Worm (Caenorhabditis elegans): ENCODE data around the gene skn-1.

skn-1 gene

ce11 chrIV:5657126-5657666 lies 3.0 kb downstream of the skn-1 start (continued):
- TF ChIP-seq ces-1 (GFP tag; optimal IDR thresholded peaks at IDR 0.05) (no peak), nhr-42 (GFP tag; IDR thresholded peaks at IDR 0.05) (no peak)

- no peak for TF ChIP-seq arid-1 (GFP tag; conservative IDR thresholded peaks at IDR 0.05)
- TF ChIP-seq daf-19 (GFP tag; conservative IDR thresholded peaks at IDR 0.05) = no peak
- no peak for TF ChIP-seq ZK337.2 (GFP tag; IDR thresholded peaks at IDR 0.05)
- no peak for TF ChIP-seq daf-16 (GFP tag; optimal IDR thresholded peaks at IDR 0.05)
- TF ChIP-seq daf-16 (tag; optimal IDR thresholded peaks at IDR 0.05) = peak; percentile 30
- TF ChIP-seq zfp-3 (GFP tag; conservative IDR thresholded peaks at IDR 0.05) = no peak
- peak; percentile 87 for TF ChIP-seq hlh-11 (tag; optimal IDR thresholded peaks at IDR 0.05)
- no peak for TF ChIP-seq fos-1 (tag; optimal IDR thresholded peaks at IDR 0.05)
- TF ChIP-seq dmd-9 (GFP tag; IDR thresholded peaks at IDR 0.05) = no peak
- TF ChIP-seq ceh-28 (tag; optimal IDR thresholded peaks at IDR 0.05) = no peak
- TF ChIP-seq spr-3 (GFP tag; optimal IDR thresholded peaks at IDR 0.05) = no peak
- no peak for TF ChIP-seq F37D6.2 (tag; optimal IDR thresholded peaks at IDR 0.05)
- TF ChIP-seq dve-1 (tag; optimal IDR thresholded peaks at IDR 0.05; ENCODE audit: insufficient read depth) = peak; percentile 81
- peak; percentile 73 for TF ChIP-seq nhr-48 (tag; optimal IDR thresholded peaks at IDR 0.05)
- TF ChIP-seq spr-1 (tag; optimal IDR thresholded peaks at IDR 0.05) = peak; percentile 38
- no peak for TF ChIP-seq nhr-42 (GFP tag; IDR thresholded peaks at IDR 0.05)
- TF ChIP-seq mxl-2 (GFP tag; conservative IDR thresholded peaks at IDR 0.05) = 0 out of 2 replicates have a peak, but pooled peaks have one; percentile 20
- no peak for TF ChIP-seq sdz-12 (GFP tag; optimal IDR thresholded peaks at IDR 0.05)
- TF ChIP-seq lin-39 (tag; optimal IDR thresholded peaks at IDR 0.05) = no peak
- no peak for TF ChIP-seq daf-12 (tag; optimal IDR thresholded peaks at IDR 0.05)
- no peak for TF ChIP-seq unc-130 (GFP tag; optimal IDR thresholded peaks at IDR 0.05)
- no peak for TF ChIP-seq nhr-41 (GFP tag; IDR thresholded peaks at IDR 0.05)
- peak; percentile 83 for TF ChIP-seq dpl-1 (GFP tag; optimal IDR thresholded peaks at IDR 0.05)
- no peak for TF ChIP-seq nhr-237 (tag; optimal IDR thresholded peaks at IDR 0.05)
- TF ChIP-seq lim-7 (GFP tag; IDR thresholded peaks at IDR 0.05) = no peak
- TF ChIP-seq vab-7 (GFP tag; IDR thresholded peaks at IDR 0.05) = no peak
- no peak for TF ChIP-seq unc-62 (GFP tag; optimal IDR thresholded peaks at IDR 0.05 in 1 of 2)
- TF ChIP-seq unc-62 (tag; optimal IDR thresholded peaks at IDR 0.05) = no peak
- peak; percentile 31 for TF ChIP-seq mes-2 (tag; optimal IDR thresholded peaks at IDR 0.05; ENCODE audit: poor library complexity, severe bottlenecking)
- no peak for TF ChIP-seq lir-3 (tag; optimal IDR thresholded peaks at IDR 0.05)
- TF ChIP-seq hif-1 (tag; optimal IDR thresholded peaks at IDR 0.05) = peak; percentile 88 to 100
- peak in 1 of 2 experiments; percentile 81 for TF ChIP-seq mdl-1 (tag; optimal IDR thresholded peaks at IDR 0.05)
- TF ChIP-seq ztf-11 (tag; optimal IDR thresholded peaks at IDR 0.05) = no peak
- TF ChIP-seq Y105C5A.15 (GFP tag; IDR thresholded peaks at IDR 0.05) = no peak
- no peak for TF ChIP-seq attf-4 (tag; optimal IDR thresholded peaks at IDR 0.05)
- no peak for TF ChIP-seq unc-39 (tag; optimal IDR thresholded peaks at IDR 0.05)
- no peak for TF ChIP-seq lin-1 (GFP tag; IDR thresholded peaks at IDR 0.05)
- no peak for TF ChIP-seq php-3 (GFP tag; IDR thresholded peaks at IDR 0.05)
- no peak for TF ChIP-seq nhr-25 (tag; optimal IDR thresholded peaks at IDR 0.05; ENCODE audit: borderline replicate concordance, insufficient read depth)
- no peak for TF ChIP-seq Y48G9A.11 (GFP tag; IDR thresholded peaks at IDR 0.05)
- no peak for TF ChIP-seq nhr-6 (tag; optimal IDR thresholded peaks at IDR 0.05)
- TF ChIP-seq nhr-10 (tag; optimal IDR thresholded peaks at IDR 0.05) = peak; percentile 71
- no peak for TF ChIP-seq egl-43 (GFP tag; IDR thresholded peaks at IDR 0.05)
- TF ChIP-seq T20F7.1 (GFP tag; optimal IDR thresholded peaks at IDR 0.05) = peak; percentile 53
- no peak for TF ChIP-seq set-16 (GFP tag; IDR thresholded peaks at IDR 0.05)
- no peak for TF ChIP-seq nhr-76 (tag; optimal IDR thresholded peaks at IDR 0.05)
- TF ChIP-seq jun-1 (tag; optimal IDR thresholded peaks at IDR 0.05) = no peak
- TF ChIP-seq F26F4.8 (GFP tag; conservative IDR thresholded peaks at IDR 0.05) = no peak
These were observed 4.2 kb downstream of the skn-1 start for ce11 chrIV:5655966-5656389.
